Fruit fly (Drosophila melanogaster): ENCODE measurements around the gene Sgs3.

Sgs3 gene

DNA sequence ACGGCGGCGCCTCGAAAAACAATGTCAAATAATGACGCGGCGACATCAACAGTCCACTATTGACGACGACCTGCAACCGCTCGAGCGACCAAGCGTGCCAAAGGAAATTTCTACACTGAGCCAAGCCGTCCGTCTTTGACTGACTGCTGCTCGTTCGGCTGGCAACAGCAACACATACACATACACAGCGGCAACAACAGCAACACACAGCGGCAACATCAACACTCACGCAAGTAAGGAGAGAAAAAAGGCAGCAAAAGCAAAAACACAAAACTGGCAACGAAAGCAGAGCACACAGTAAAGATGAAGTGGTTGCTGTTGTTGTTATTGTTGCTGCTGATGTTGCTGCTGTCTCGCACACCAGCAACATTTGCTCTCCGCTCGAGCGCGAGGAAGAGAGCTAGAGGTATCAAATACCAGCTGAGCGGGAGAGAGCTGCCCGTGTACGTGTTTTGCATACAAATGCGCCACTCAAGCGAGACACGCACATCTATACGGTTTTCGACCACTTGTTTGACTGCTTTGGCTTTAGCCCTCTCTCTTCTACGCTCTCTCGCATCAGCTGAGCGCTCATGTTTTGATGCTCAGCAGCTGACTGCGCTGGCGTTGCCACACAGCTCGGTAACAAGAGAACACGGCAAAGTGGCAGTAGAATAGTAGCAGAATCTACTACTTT, 41.1 kb downstream of the Sgs3 start (continued):
- TF ChIP-seq CG12769 (tag; optimal IDR thresholded peaks at IDR 0.05): peak; percentile 61
- no peak for TF ChIP-seq CG15696 (tag; optimal IDR thresholded peaks at IDR 0.05)
- TF ChIP-seq nerfin-2 (GFP tag; IDR thresholded peaks at IDR 0.05; ENCODE audit: partially characterized antibody): no peak
- no peak for TF ChIP-seq CG14965 (GFP tag; optimal IDR thresholded peaks at IDR 0.05; ENCODE audit: borderline replicate concordance)
- peak; percentile 69 for TF ChIP-seq nerfin-1 (tag; optimal IDR thresholded peaks at IDR 0.05)
- peak; percentile 18 for TF ChIP-seq grau (tag; optimal IDR thresholded peaks at IDR 0.05)
- no peak for TF ChIP-seq Hr3 (GFP tag; optimal IDR thresholded peaks at IDR 0.05)
- TF ChIP-seq CG11247 (GFP tag; IDR thresholded peaks at IDR 0.05): peak; percentile 42; the same call in 1 of the 2 replicates
- peak; percentile 78 for TF ChIP-seq CG15479 (GFP tag; optimal IDR thresholded peaks at IDR 0.05)
- no peak for TF ChIP-seq wor (GFP tag; IDR thresholded peaks at IDR 0.05)
- peak; percentile 17 for TF ChIP-seq org-1 (GFP tag; optimal IDR thresholded peaks at IDR 0.05)
- TF ChIP-seq Camta (GFP tag; optimal IDR thresholded peaks at IDR 0.05): no peak
- TF ChIP-seq bab2 (GFP tag; optimal IDR thresholded peaks at IDR 0.05): no peak
- peak in 1 of 2 experiments; percentile 79 for TF ChIP-seq bsh (GFP tag; optimal IDR thresholded peaks at IDR 0.05)
- peak; percentile 79 to 97 for TF ChIP-seq crp (GFP tag; optimal IDR thresholded peaks at IDR 0.05)
- no peak for TF ChIP-seq pum (GFP tag; optimal IDR thresholded peaks at IDR 0.05)
- peak; percentile 7 for TF ChIP-seq tin (GFP tag; optimal IDR thresholded peaks at IDR 0.05)
- TF ChIP-seq CG11696 (GFP tag; IDR thresholded peaks at IDR 0.05): 0 out of 2 replicates have a peak, but pooled peaks have one; percentile 17
- no peak for TF ChIP-seq insv (GFP tag; optimal IDR thresholded peaks at IDR 0.05)
- TF ChIP-seq CG4424 (GFP tag; optimal IDR thresholded peaks at IDR 0.05): peak; percentile 100
- peak; percentile 40 for TF ChIP-seq CG13624 (GFP tag; optimal IDR thresholded peaks at IDR 0.05)
- peak; percentile 5 for TF ChIP-seq run (tag; optimal IDR thresholded peaks at IDR 0.05)
- TF ChIP-seq GATAe (GFP tag; conservative IDR thresholded peaks at IDR 0.05): no peak
- no peak for TF ChIP-seq CG30403 (GFP tag; optimal IDR thresholded peaks at IDR 0.05)
- no peak for TF ChIP-seq grn (GFP tag; optimal IDR thresholded peaks at IDR 0.05)
- TF ChIP-seq ci (GFP tag; IDR thresholded peaks at IDR 0.05): peak; percentile 74
- no peak for TF ChIP-seq CG9215 (GFP tag; IDR thresholded peaks at IDR 0.05)
- no peak for TF ChIP-seq CG8290 (GFP tag; optimal IDR thresholded peaks at IDR 0.05)
- TF ChIP-seq CG8290 (tag; optimal IDR thresholded peaks at IDR 0.05): peak in 1 of 2 experiments; percentile 73
- TF ChIP-seq BEAF-32 (GFP tag; optimal IDR thresholded peaks at IDR 0.05): no peak
- TF ChIP-seq Deaf1 (tag; optimal IDR thresholded peaks at IDR 0.05): peak; percentile 76
- TF ChIP-seq YL-1 (GFP tag; optimal IDR thresholded peaks at IDR 0.05): peak; percentile 21
- peak; percentile 63; the same call in 1 of the 3 replicates for TF ChIP-seq mld (GFP tag; IDR thresholded peaks at IDR 0.05; ENCODE audit: partially characterized antibody)
- TF ChIP-seq CG1024 (GFP tag; IDR thresholded peaks at IDR 0.05): 0 out of 2 replicates have a peak, but pooled peaks have one; percentile 6
- TF ChIP-seq en (GFP tag; optimal IDR thresholded peaks at IDR 0.05): no peak
- no peak for TF ChIP-seq jumu (GFP tag; optimal IDR thresholded peaks at IDR 0.05)
- peak; percentile 15 for TF ChIP-seq CG15514 (GFP tag; optimal IDR thresholded peaks at IDR 0.05)
- TF ChIP-seq HmgD (GFP tag; optimal IDR thresholded peaks at IDR 0.05): peak; percentile 20
- TF ChIP-seq Spps (tag; optimal IDR thresholded peaks at IDR 0.05): peak; percentile 6
- TF ChIP-seq CG14667 (GFP tag; IDR thresholded peaks at IDR 0.05): no peak
- TF ChIP-seq Lim3 (GFP tag; IDR thresholded peaks at IDR 0.05): no peak
- TF ChIP-seq CG2875 (GFP tag; optimal IDR thresholded peaks at IDR 0.05): peak; percentile 13
- TF ChIP-seq HHEX (GFP tag; optimal IDR thresholded peaks at IDR 0.05): no peak
- peak; percentile 98 for TF ChIP-seq CG4360 (GFP tag; IDR thresholded peaks at IDR 0.05)
- peak in 1 of 3 experiments; percentile 70 for TF ChIP-seq Stat92E (GFP tag; optimal IDR thresholded peaks at IDR 0.05)
- no peak for TF ChIP-seq her (GFP tag; optimal IDR thresholded peaks at IDR 0.05)
- no peak for TF ChIP-seq CG16815 (GFP tag; optimal IDR thresholded peaks at IDR 0.05)
- TF ChIP-seq pzg (GFP tag; optimal IDR thresholded peaks at IDR 0.05): peak; percentile 28
- TF ChIP-seq Antp (GFP tag; optimal IDR thresholded peaks at IDR 0.05): no peak
- TF ChIP-seq CTCF (GFP tag; optimal IDR thresholded peaks at IDR 0.05): peak; percentile 14

Measured in whole organism, embryonic.